Fruit fly (Drosophila melanogaster) S2 (cell line): ENCODE data around the gene m.

Experiments
- CG8478 ChIP-seq: fragments of >200 bp; optimal IDR thresholded peaks from 2 replicates; lab custom pipeline; 2018
- CTCF ChIP-seq, 2 experiments: fragments of >200 bp; optimal IDR thresholded peaks; 2 replicates each; lab custom pipeline; 2018

DNA sequence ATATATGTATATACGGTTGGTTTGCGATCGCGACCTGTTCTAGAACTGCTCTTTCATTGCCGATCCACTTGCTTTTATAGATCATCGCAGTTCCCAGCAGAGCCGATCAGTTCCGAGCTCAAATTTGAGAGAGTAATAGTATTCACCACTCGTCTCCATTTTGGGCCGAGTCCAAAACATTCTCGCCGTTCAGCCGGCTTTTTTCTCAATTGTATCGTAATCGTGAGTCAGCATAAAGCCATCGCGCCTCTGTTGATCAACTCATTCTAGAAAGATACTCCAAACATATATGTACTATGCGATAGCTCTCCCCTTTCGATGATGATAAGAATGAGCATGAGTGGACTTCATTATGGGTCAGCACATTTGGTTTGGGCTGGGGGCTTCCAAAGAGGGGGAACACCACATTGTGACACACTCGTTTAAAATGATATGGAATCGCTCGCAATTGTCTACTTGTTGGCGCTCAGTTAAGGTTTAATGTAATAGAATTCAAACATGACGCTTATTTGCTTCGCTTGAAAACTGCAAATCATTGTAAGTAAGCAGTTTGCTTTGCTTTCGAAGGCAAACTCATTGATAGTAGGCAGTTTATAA lies 10.6 kb downstream of the m start, which contains the start of gene CG9360:
- TF ChIP-seq CG8478 (no peak), CTCF (optimal IDR thresholded peaks at IDR 0.05; lab: Kevin White, UChicago) (no peak)
